Fruit fly (Drosophila melanogaster) whole organism, prepupa: ENCODE results near the gene Adat1.

Experiments
- CG10631 ChIP-seq: fragments of 200-800 bp; sonication (Bioruptor generic); optimal IDR thresholded peaks from 2 replicates; lab custom pipeline; 2016; ENCODE audit warnings: missing biosample characterization, missing genetic modification characterization
- OdsH ChIP-seq: fragments of 200-800 bp; sonication (Bioruptor generic); optimal IDR thresholded peaks from 3 replicates; lab custom pipeline; 2016; ENCODE audit warnings: missing biosample characterization, missing genetic modification characterization

DNA sequence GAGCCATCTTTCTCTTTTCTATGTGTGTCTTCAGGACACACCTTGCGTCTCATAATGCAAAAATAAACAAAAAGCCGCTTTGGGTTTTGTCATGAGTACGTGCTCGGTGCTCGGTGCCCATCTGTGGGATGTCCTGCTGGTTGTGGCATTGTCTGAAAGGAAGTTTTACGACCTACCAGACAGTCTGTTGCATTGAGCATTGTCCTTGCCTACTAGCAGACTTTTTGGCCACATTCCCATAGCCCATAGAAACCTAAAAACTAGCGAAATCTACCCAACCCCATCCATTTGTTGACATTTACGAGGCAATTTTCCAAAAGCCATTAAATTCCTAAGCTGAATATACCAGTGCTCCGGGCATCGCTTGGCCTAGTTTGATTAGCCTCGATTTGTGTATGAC lies 39.8 kb upstream of the Adat1 start:
- TF ChIP-seq CG10631 (no peak), OdsH (GFP tag; lab: Kevin White, UChicago) (no peak)
